Worm (Caenorhabditis elegans): ENCODE results near the gene chk-1.

Gene chk-1

ce11 chrV:3718507-3718906 is 40.8 kb downstream of the chk-1 start:
- no peak for TF ChIP-seq dao-5 (tag; optimal IDR thresholded peaks at IDR 0.05)
- no peak for TF ChIP-seq him-1 (tag; optimal IDR thresholded peaks at IDR 0.05)
- TF ChIP-seq W03F9.2 (tag; optimal IDR thresholded peaks at IDR 0.05) = no peak

- TF ChIP-seq dao-5 (tag; optimal IDR thresholded peaks at IDR 0.05) (no peak), him-1 (tag; optimal IDR thresholded peaks at IDR 0.05) (peak; percentile 79)
These were observed 41.5 kb downstream of the chk-1 start for ce11 chrV:3717751-3718150.

- TF ChIP-seq him-1 (tag; optimal IDR thresholded peaks at IDR 0.05) (peak; percentile 38), dao-5 (tag; optimal IDR thresholded peaks at IDR 0.05) (no peak)
These were observed 42.9 kb downstream of the chk-1 start for ce11 chrV:3716279-3716887.

ce11 chrV:3715488-3716019 is 43.7 kb downstream of the chk-1 start, which contains the start of gene nrsn-1:
Gene nrsn-1 (minus strand): TSS chrV:3715969.
- TF ChIP-seq W03F9.2 (tag; optimal IDR thresholded peaks at IDR 0.05) (no peak), dao-5 (tag; optimal IDR thresholded peaks at IDR 0.05) (no peak), him-1 (tag; optimal IDR thresholded peaks at IDR 0.05) (no peak)

- TF ChIP-seq dao-5 (tag; optimal IDR thresholded peaks at IDR 0.05) (no peak), him-1 (tag; optimal IDR thresholded peaks at IDR 0.05) (no peak), W03F9.2 (tag; optimal IDR thresholded peaks at IDR 0.05) (no peak)
These were observed 44.5 kb downstream of the chk-1 start for ce11 chrV:3714750-3715149.

ce11 chrV:3712955-3713354 is 46.3 kb downstream of the chk-1 start:
- no peak for TF ChIP-seq dao-5 (tag; optimal IDR thresholded peaks at IDR 0.05)

- TF ChIP-seq W03F9.2 (tag; optimal IDR thresholded peaks at IDR 0.05) (no peak), him-1 (tag; optimal IDR thresholded peaks at IDR 0.05) (peak; percentile 78)
These were observed 47.1 kb downstream of the chk-1 start for ce11 chrV:3712192-3712591.

- TF ChIP-seq W03F9.2 (tag; optimal IDR thresholded peaks at IDR 0.05) = no peak
- TF ChIP-seq him-1 (tag; optimal IDR thresholded peaks at IDR 0.05) = no peak
- TF ChIP-seq dao-5 (tag; optimal IDR thresholded peaks at IDR 0.05) = no peak
These were observed 47.7 kb downstream of the chk-1 start for ce11 chrV:3711544-3711943.
